Worm (Caenorhabditis elegans): ENCODE results near the gene F46B6.6.
A peak's percentile ranks its signal among the peaks of the same experiment; 100 is the strongest.

The F46B6.6 gene

ce11 chrV:9786721-9787131, at the start of gene F46B6.6 (continued):
- peak; percentile 41; the same call in 1 of the 2 replicates for TF ChIP-seq K11D2.4 (GFP tag; IDR thresholded peaks at IDR 0.05)
- TF ChIP-seq lir-1 (GFP tag; conservative IDR thresholded peaks at IDR 0.05) = no peak; the same call in 1 of the 2 replicates
- TF ChIP-seq F57A8.1 (GFP tag; optimal IDR thresholded peaks at IDR 0.05) = no peak
- peak; percentile 60; the same call in 1 of the 2 replicates for TF ChIP-seq madf-3 (GFP tag; IDR thresholded peaks at IDR 0.05)
- TF ChIP-seq ztf-18 (tag; optimal IDR thresholded peaks at IDR 0.05) = no peak
- TF ChIP-seq lag-1 (GFP tag; IDR thresholded peaks at IDR 0.05) = no peak
- no peak for TF ChIP-seq bed-1 (GFP tag; IDR thresholded peaks at IDR 0.05)
- TF ChIP-seq snpc-4 (GFP tag; optimal IDR thresholded peaks at IDR 0.05) = peak; percentile 33
- no peak for TF ChIP-seq snpc-4 (tag; optimal IDR thresholded peaks at IDR 0.05)
- no peak for TF ChIP-seq C17E4.6 (GFP tag; IDR thresholded peaks at IDR 0.05)
- peak; percentile 52 for TF ChIP-seq zim-3 (tag; optimal IDR thresholded peaks at IDR 0.05)
- peak; percentile 62 for TF ChIP-seq athp-1 (tag; optimal IDR thresholded peaks at IDR 0.05)
- TF ChIP-seq F10E7.11 (tag; optimal IDR thresholded peaks at IDR 0.05) = peak; percentile 13
- no peak for TF ChIP-seq ccch-3 (GFP tag; optimal IDR thresholded peaks at IDR 0.05)
- 0 out of 2 replicates have a peak, but pooled peaks have one; percentile 57 for TF ChIP-seq Y53G8AR.9 (GFP tag; conservative IDR thresholded peaks at IDR 0.05)
- 0 out of 2 replicates have a peak, but pooled peaks have one; percentile 10 for TF ChIP-seq C06A6.2 (GFP tag; conservative IDR thresholded peaks at IDR 0.05)
- 0 out of 2 replicates have a peak, but pooled peaks have one; percentile 19 for TF ChIP-seq pbrm-1 (GFP tag; IDR thresholded peaks at IDR 0.05)
- no peak for TF ChIP-seq ceh-100 (GFP tag; IDR thresholded peaks at IDR 0.05)
- peak in 1 of 2 experiments; percentile 41 for TF ChIP-seq let-607 (tag; optimal IDR thresholded peaks at IDR 0.05)
- peak; percentile 80 for TF ChIP-seq chd-7 (tag; optimal IDR thresholded peaks at IDR 0.05)
- no peak for TF ChIP-seq F37B4.10 (GFP tag; IDR thresholded peaks at IDR 0.05)
- TF ChIP-seq dpl-1 (GFP tag; optimal IDR thresholded peaks at IDR 0.05) = no peak
- TF ChIP-seq ztf-3 (GFP tag; optimal IDR thresholded peaks at IDR 0.05) = peak; percentile 8
- peak; percentile 29; the same call in 1 of the 2 replicates for TF ChIP-seq madf-6 (GFP tag; IDR thresholded peaks at IDR 0.05)
- TF ChIP-seq hsf-1 (GFP tag; IDR thresholded peaks at IDR 0.05) = peak; percentile 68
- no peak for TF ChIP-seq Y95B8A.8 (GFP tag; IDR thresholded peaks at IDR 0.05)
- TF ChIP-seq lin-26 (GFP tag; IDR thresholded peaks at IDR 0.05) = no peak; the same call in 1 of the 2 replicates
- no peak for TF ChIP-seq mxl-1 (tag; optimal IDR thresholded peaks at IDR 0.05)
- no peak for TF ChIP-seq lin-40 (tag; optimal IDR thresholded peaks at IDR 0.05)
- TF ChIP-seq rec-8 (tag; optimal IDR thresholded peaks at IDR 0.05) = peak in 1 of 2 experiments; percentile 12
- peak in 1 of 3 experiments; percentile 24 for TF ChIP-seq lin-35 (GFP tag; optimal IDR thresholded peaks at IDR 0.05)
- peak; percentile 41 for TF ChIP-seq attf-5 (GFP tag; optimal IDR thresholded peaks at IDR 0.05)

ce11 chrV:9835945-9836344, 49.3 kb upstream of the F46B6.6 start, which contains the start of gene sru-38:
sru-38 (minus strand) TSS chrV:9836045.
- no peak for TF ChIP-seq F39B2.1 (GFP tag; IDR thresholded peaks at IDR 0.05)
- TF ChIP-seq F52B5.7 (tag; optimal IDR thresholded peaks at IDR 0.05) = no peak
- TF ChIP-seq attf-6 (GFP tag; IDR thresholded peaks at IDR 0.05) = no peak
- no peak for TF ChIP-seq F22D6.2 (tag; optimal IDR thresholded peaks at IDR 0.05)
- TF ChIP-seq rpc-1 (optimal IDR thresholded peaks at IDR 0.05) = no peak
- no peak for TF ChIP-seq rpc-1 (tag; optimal IDR thresholded peaks at IDR 0.05)
- no peak for TF ChIP-seq Y53G8AR.9 (GFP tag; conservative IDR thresholded peaks at IDR 0.05)
- no peak for TF ChIP-seq ekl-4 (GFP tag; IDR thresholded peaks at IDR 0.05)
- TF ChIP-seq bed-2 (GFP tag; IDR thresholded peaks at IDR 0.05) = no peak
- TF ChIP-seq ama-1 (optimal IDR thresholded peaks at IDR 0.05) = no peak
- no peak for TF ChIP-seq ama-1 (GFP tag; optimal IDR thresholded peaks at IDR 0.05)
- no peak for TF ChIP-seq ceh-91 (GFP tag; IDR thresholded peaks at IDR 0.05)
- no peak for TF ChIP-seq K11D2.4 (GFP tag; IDR thresholded peaks at IDR 0.05)
- TF ChIP-seq pha-4 (tag; optimal IDR thresholded peaks at IDR 0.05) = no peak
- TF ChIP-seq ztf-28 (GFP tag; IDR thresholded peaks at IDR 0.05) = no peak
- no peak for TF ChIP-seq cebp-1 (GFP tag; IDR thresholded peaks at IDR 0.05)
- no peak for TF ChIP-seq cebp-1 (tag; optimal IDR thresholded peaks at IDR 0.05)

Data from whole organism, young adult.